Worm (Caenorhabditis elegans): ENCODE results near the gene cyn-4.

- no peak for TF ChIP-seq lin-11 (tag; optimal IDR thresholded peaks at IDR 0.05)
- no peak for TF ChIP-seq gmeb-1 (tag; optimal IDR thresholded peaks at IDR 0.05)
- TF ChIP-seq egl-27 (tag; optimal IDR thresholded peaks at IDR 0.05): no peak
Measured at ce11 chrII:10834717-10835116, 37.7 kb downstream of the cyn-4 start.
